Worm (Caenorhabditis elegans): Measurements from ENCODE around the gene F13E6.2.

- TF ChIP-seq hlh-1 (tag; optimal IDR thresholded peaks at IDR 0.05) (no peak), lin-13 (tag; optimal IDR thresholded peaks at IDR 0.05) (no peak), mep-1 (tag; optimal IDR thresholded peaks at IDR 0.05) (no peak), ceh-39 (tag; optimal IDR thresholded peaks at IDR 0.05) (no peak), elt-3 (tag; optimal IDR thresholded peaks at IDR 0.05) (no peak), nhr-237 (tag; optimal IDR thresholded peaks at IDR 0.05) (no peak)
Measured at ce11 chrX:10631873-10632272, 42.2 kb downstream of the F13E6.2 start.
